Fruit fly (Drosophila melanogaster) whole organism, embryonic: ENCODE results near the gene CG15283.

Experiments
- CG2875 ChIP-seq: fragments of 200-800 bp; sonication (Bioruptor generic); optimal IDR thresholded peaks from 2 replicates; lab custom pipeline; 2017; ENCODE audit warnings: missing biosample characterization, mild to moderate bottlenecking, missing genetic modification characterization, missing genetic modification reagents
- CG34422 ChIP-seq: fragments of 200-800 bp; sonication (Bioruptor generic); IDR thresholded peaks from 3 replicates; pipeline ENCODE4 v1.3.6; 2022; ENCODE audit warnings: missing biosample characterization, missing genetic modification characterization
- Mes4 ChIP-seq: fragments of 200-800 bp; sonication (Bioruptor generic); optimal IDR thresholded peaks from 2 replicates; lab custom pipeline; 2016; ENCODE audit warnings: missing biosample characterization, missing genetic modification characterization
- NC2β ChIP-seq: fragments of 200-800 bp; sonication (Bioruptor generic); optimal IDR thresholded peaks from 2 replicates; lab custom pipeline; 2016; ENCODE audit warnings: missing biosample characterization, missing genetic modification characterization
- knrl ChIP-seq: fragments of 200-800 bp; sonication (Bioruptor generic); IDR thresholded peaks from 3 replicates; pipeline ENCODE4 v1.3.6; 2022; ENCODE audit warnings: missing biosample characterization, missing genetic modification characterization; ENCODE audit not compliant: partially characterized antibody
- sima ChIP-seq: fragments of 200-800 bp; sonication (Bioruptor generic); optimal IDR thresholded peaks from 2 replicates; lab custom pipeline; 2016; ENCODE audit warnings: missing biosample characterization, missing genetic modification characterization

- no peak for TF ChIP-seq knrl (GFP tag; lab: Robert Waterston, UW)
- no peak for TF ChIP-seq Mes4 (GFP tag; lab: Kevin White, UChicago)
- no peak for TF ChIP-seq sima (GFP tag; lab: Kevin White, UChicago)
- TF ChIP-seq CG2875 (GFP tag; lab: Kevin White, UChicago): peak; percentile 12
- TF ChIP-seq CG34422 (GFP tag; lab: Robert Waterston, UW): peak; percentile 54; the same call in 1 of the 3 replicates
- no peak for TF ChIP-seq NC2β (GFP tag; lab: Kevin White, UChicago)
Measured at dm6 chr2L:14451286-14451685, 564 bp upstream of the CG15283 start.
